Fruit fly (Drosophila melanogaster): ENCODE measurements around the gene sphinx2.

sphinx2 gene

DNA sequence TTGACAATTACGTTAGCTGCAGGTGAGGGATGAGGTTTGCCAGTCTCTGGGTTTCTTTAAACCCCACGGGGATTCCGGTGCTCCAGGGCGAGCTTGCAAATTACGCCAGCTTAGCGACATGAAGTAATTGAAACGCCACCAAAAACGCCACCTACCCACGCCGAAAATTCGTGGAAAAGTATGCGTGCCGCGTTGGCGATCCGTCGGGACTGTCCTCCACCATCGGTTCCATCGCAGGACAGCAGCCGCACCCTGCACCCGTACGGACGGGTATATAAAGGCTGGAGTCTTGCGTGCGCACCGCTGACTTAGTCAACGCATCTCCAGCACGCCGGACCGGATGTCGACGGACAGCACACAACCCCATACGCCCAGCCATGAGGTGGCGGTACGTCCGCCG is 15.3 kb upstream of the sphinx2 start, which contains the start of gene ppk26:
TSS of gene ppk26 (plus strand) at position 301 of the 400 bp plus-strand sequence.
- TF ChIP-seq sug (tag; optimal IDR thresholded peaks at IDR 0.05) (no peak), seq (GFP tag; IDR thresholded peaks at IDR 0.05) (no peak), CG2678 (tag; optimal IDR thresholded peaks at IDR 0.05) (no peak), stc (GFP tag; IDR thresholded peaks at IDR 0.05) (no peak), Max (GFP tag; optimal IDR thresholded peaks at IDR 0.05) (no peak), sens (GFP tag) (peak; percentile 31), CG32772 (GFP tag; IDR thresholded peaks at IDR 0.05) (no peak), CG16863 (GFP tag; optimal IDR thresholded peaks at IDR 0.05) (no peak), lbe (GFP tag; optimal IDR thresholded peaks at IDR 0.05) (no peak), Ets65A (GFP tag) (peak; percentile 77)

dm6 chr3L:7450553-7450952 is 10.0 kb upstream of the sphinx2 start, which contains the start of gene CG33278:
Gene CG33278 (plus strand): TSS chr3L:7450853.
- TF ChIP-seq tin (GFP tag; optimal IDR thresholded peaks at IDR 0.05) (no peak), CkIIα-i1 (GFP tag; IDR thresholded peaks at IDR 0.05) (no peak)

DNA sequence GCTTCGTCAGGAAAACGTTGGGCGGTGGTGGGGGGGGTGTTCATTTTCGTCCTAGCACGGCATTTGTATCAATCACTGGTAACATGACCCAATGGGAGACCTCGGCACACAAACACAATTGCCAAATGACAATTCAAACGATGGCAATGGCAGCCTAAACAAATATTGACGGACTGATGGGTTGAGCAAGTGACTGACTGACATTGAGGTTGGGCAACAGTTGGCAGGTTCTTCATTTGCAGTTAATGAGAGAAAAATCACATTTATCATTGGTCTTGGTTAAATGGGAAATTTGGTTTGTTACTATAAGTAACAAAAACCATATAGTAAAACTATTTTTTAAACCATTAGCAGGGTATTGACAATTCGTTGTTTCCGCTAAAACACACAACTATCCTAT is 8.6 kb upstream of the sphinx2 start:
- TF ChIP-seq CG8281 (tag; optimal IDR thresholded peaks at IDR 0.05) (peak; percentile 94), Med (GFP tag) (no peak), D19A (tag; optimal IDR thresholded peaks at IDR 0.05) (peak; percentile 64), Opbp (GFP tag; IDR thresholded peaks at IDR 0.05; ENCODE audit: partially characterized antibody) (no peak), mld (GFP tag; IDR thresholded peaks at IDR 0.05; ENCODE audit: partially characterized antibody) (no peak)

DNA sequence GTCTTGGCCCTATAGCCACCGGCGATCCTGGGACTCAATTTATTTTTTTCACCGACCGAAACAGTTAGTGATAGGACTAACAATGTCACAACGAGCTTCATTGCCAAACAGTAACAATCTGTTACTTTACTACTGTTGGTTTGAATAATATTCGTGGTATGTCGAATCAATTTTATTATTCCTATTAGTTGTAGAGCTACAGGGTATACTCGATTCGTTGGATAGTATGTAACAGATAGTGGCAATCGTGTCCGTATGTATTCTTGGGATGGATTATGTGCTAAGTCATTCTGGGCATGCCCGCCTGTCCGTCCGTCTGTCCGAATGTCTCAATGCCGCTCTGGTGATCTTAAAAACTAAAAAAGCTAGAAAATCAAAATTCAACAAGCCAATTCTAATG is 1.2 kb downstream of the sphinx2 start, which contains the start of gene sphinx1:
TSS of gene sphinx1 (minus strand) at position 101 of the 400 bp plus-strand sequence.
- TF ChIP-seq CG12155 (GFP tag; optimal IDR thresholded peaks at IDR 0.05) (no peak), crp (GFP tag; optimal IDR thresholded peaks at IDR 0.05) (no peak), CG17829 (tag; optimal IDR thresholded peaks at IDR 0.05) (no peak), abd-A (tag; optimal IDR thresholded peaks at IDR 0.05) (no peak), CG10274 (GFP tag; optimal IDR thresholded peaks at IDR 0.05) (no peak), zfh1 (GFP tag; IDR thresholded peaks at IDR 0.05) (no peak), CG11085 (GFP tag; IDR thresholded peaks at IDR 0.05) (no peak), dati (GFP tag; IDR thresholded peaks at IDR 0.05) (no peak), fd64A (GFP tag; optimal IDR thresholded peaks at IDR 0.05) (no peak), unpg (GFP tag; optimal IDR thresholded peaks at IDR 0.05) (no peak), CG13123 (GFP tag; optimal IDR thresholded peaks at IDR 0.05) (no peak), Ssrp (tag; optimal IDR thresholded peaks at IDR 0.05) (no peak), dpn (GFP tag; optimal IDR thresholded peaks at IDR 0.05) (no peak), grn (GFP tag; optimal IDR thresholded peaks at IDR 0.05) (no peak), CG2202 (tag; optimal IDR thresholded peaks at IDR 0.05) (no peak)

- TF ChIP-seq CG4617 (GFP tag; optimal IDR thresholded peaks at IDR 0.05; ENCODE audit: borderline replicate concordance) (no peak), Gsc (GFP tag; IDR thresholded peaks at IDR 0.05) (no peak), CG11085 (GFP tag; IDR thresholded peaks at IDR 0.05) (no peak), CG9876 (GFP tag; optimal IDR thresholded peaks at IDR 0.05) (no peak), CG15011 (GFP tag; optimal IDR thresholded peaks at IDR 0.05) (no peak), kni (GFP tag; optimal IDR thresholded peaks at IDR 0.05) (no peak), Jarid2 (GFP tag; optimal IDR thresholded peaks at IDR 0.05) (no peak), eve (GFP tag; optimal IDR thresholded peaks at IDR 0.05) (no peak), E2f1 (GFP tag; IDR thresholded peaks at IDR 0.05) (no peak), Deaf1 (tag; optimal IDR thresholded peaks at IDR 0.05) (no peak), Dll (GFP tag; IDR thresholded peaks at IDR 0.05; ENCODE audit: partially characterized antibody) (no peak), disco-r (GFP tag; optimal IDR thresholded peaks at IDR 0.05) (no peak)
These were observed 3.2 kb downstream of the sphinx2 start, which contains the start of gene CG14835 for dm6 chr3L:7437366-7437765. Gene CG14835 (minus strand): TSS chr3L:7437466.
